Fruit fly (Drosophila melanogaster) S2 (cell line): ENCODE measurements around the gene MTF-1.

ENCODE experiments used
- CG8478 ChIP-seq: fragments of >200 bp; optimal IDR thresholded peaks from 2 replicates; lab custom pipeline; 2018
- CTCF ChIP-seq, 2 experiments: fragments of >200 bp; optimal IDR thresholded peaks; 2 replicates each; lab custom pipeline; 2018

DNA sequence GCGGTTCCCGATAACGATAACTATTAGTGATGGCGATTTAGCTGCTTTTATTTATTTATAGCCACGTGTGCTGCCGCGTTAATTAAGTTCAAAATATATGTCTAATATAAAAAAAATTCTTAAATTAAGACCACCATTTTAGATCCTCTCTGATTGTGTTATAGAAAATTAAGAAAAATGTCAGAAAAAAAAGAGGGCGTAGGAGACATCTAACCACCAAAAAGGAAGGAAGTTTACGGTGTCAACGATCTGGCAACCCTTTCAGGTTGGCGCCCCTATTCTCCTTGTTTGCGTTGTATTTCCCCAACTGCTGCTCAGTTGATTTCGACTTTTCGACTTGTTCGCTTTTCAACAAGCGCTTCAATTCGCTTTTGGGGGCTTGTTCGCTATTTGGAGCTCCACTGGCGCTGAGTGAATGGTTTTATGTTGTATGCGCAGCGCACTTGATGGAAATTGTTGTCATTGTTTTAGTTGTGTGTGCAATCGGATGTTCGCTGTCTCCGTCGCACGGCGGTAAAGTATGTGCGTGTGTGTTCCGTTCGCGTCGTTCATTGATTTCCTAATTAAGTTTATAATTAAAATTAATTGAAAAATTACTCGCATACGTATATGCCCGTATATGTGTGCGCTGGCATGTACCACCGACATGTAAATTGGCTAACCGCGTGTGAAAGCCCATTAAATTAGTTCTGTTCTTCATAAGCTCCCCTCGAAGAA lies 30.8 kb downstream of the MTF-1 start, which contains the start of the genes CG3434 and CG44838:
- TF ChIP-seq CG8478 (lab: Kevin White, UChicago) (no peak), CTCF (optimal IDR thresholded peaks at IDR 0.05; lab: Kevin White, UChicago) (peak in 1 of 2 experiments; percentile 20)
